Worm (Caenorhabditis elegans) whole organism, L4 larva: Measurements from ENCODE around the gene nlp-51.

Experiments
- D1046.2 ChIP-seq: fragments of 200-800 bp; sonication (Bioruptor generic); IDR thresholded peaks from 2 replicates; pipeline ENCODE4 v1.3.6; 2022; ENCODE audit warnings: missing genetic modification characterization, missing compliant biosample characterization
- F26F4.8 ChIP-seq: fragments of 200-800 bp; sonication (Bioruptor generic); conservative IDR thresholded peaks from 2 replicates; pipeline ENCODE4 v1.3.6; 2022; ENCODE audit warnings: missing genetic modification characterization, missing compliant biosample characterization
- T26A8.4 ChIP-seq: fragments of 200-800 bp; sonication (Bioruptor generic); IDR thresholded peaks from 2 replicates; pipeline ENCODE4 v1.3.6; 2022; ENCODE audit warnings: missing genetic modification characterization, missing compliant biosample characterization
- Y5F2A.4 ChIP-seq: fragments of 200-800 bp; sonication (Bioruptor generic); optimal IDR thresholded peaks from 2 replicates; lab custom pipeline; 2018; ENCODE audit warnings: mild to moderate bottlenecking, missing genetic modification characterization, missing compliant biosample characterization
- ZK546.5 ChIP-seq, 2 experiments: sonication (generic microtip); optimal IDR thresholded peaks; 2 replicates each; lab custom pipeline; 2017; ENCODE audit warnings: missing biosample characterization in 2 of 2, missing genetic modification characterization in 2 of 2
- arid-1 ChIP-seq: fragments of 200-800 bp; sonication (Bioruptor generic); conservative IDR thresholded peaks from 2 replicates; pipeline ENCODE4 v1.3.6; 2022; ENCODE audit warnings: missing genetic modification reagents, missing genetic modification characterization, missing compliant biosample characterization
- attf-4 ChIP-seq: sonication (generic microtip); optimal IDR thresholded peaks from 3 replicates; lab custom pipeline; 2017; ENCODE audit warnings: missing biosample characterization, missing genetic modification characterization
- cey-2 ChIP-seq: sonication (generic microtip); optimal IDR thresholded peaks from 3 replicates; lab custom pipeline; 2017; ENCODE audit warnings: missing genetic modification characterization, mild to moderate bottlenecking, missing compliant biosample characterization, antibody characterized with exemption, borderline replicate concordance; ENCODE audit not compliant: insufficient read depth
- ctbp-1 ChIP-seq: fragments of 200-800 bp; sonication (Bioruptor generic); IDR thresholded peaks from 2 replicates; pipeline ENCODE4 v1.3.6; 2022; ENCODE audit warnings: missing genetic modification reagents, missing genetic modification characterization, missing compliant biosample characterization
- daf-12 ChIP-seq: fragments of 150-350 bp; optimal IDR thresholded peaks from 2 replicates; lab custom pipeline; 2014; ENCODE audit warnings: missing biosample characterization, missing genetic modification reagents, missing genetic modification characterization
- daf-16 ChIP-seq, 3 experiments: sonication (generic microtip); optimal IDR thresholded peaks; 2 replicates each; lab custom pipeline; 2016 to 2017; ENCODE audit warnings: missing genetic modification characterization in 3 of 3, missing genetic modification reagents in 3 of 3, mild to moderate bottlenecking in 2 of 3, missing compliant biosample characterization in 2 of 3, missing biosample characterization in 1 of 3, moderate library complexity in 1 of 3
- daf-19 ChIP-seq: fragments of 200-800 bp; sonication (Bioruptor generic); conservative IDR thresholded peaks from 2 replicates; pipeline ENCODE4 v1.3.6; 2022; ENCODE audit warnings: missing genetic modification characterization, missing compliant biosample characterization
- daf-8 ChIP-seq: fragments of 200-800 bp; sonication (Bioruptor generic); IDR thresholded peaks from 2 replicates; pipeline ENCODE4 v1.3.6; 2022; ENCODE audit warnings: missing genetic modification characterization, missing compliant biosample characterization
- dmd-8 ChIP-seq: fragments of 200-800 bp; sonication (Bioruptor generic); IDR thresholded peaks from 2 replicates; pipeline ENCODE4 v1.3.6; 2022; ENCODE audit warnings: missing genetic modification characterization, missing compliant biosample characterization
- dpl-1 ChIP-seq: fragments of 150-350 bp; optimal IDR thresholded peaks from 2 replicates; lab custom pipeline; 2014; ENCODE audit warnings: missing biosample characterization, missing genetic modification reagents, missing genetic modification characterization
- dve-1 ChIP-seq: sonication (generic microtip); optimal IDR thresholded peaks from 2 replicates; lab custom pipeline; 2017; ENCODE audit warnings: antibody characterized with exemption, mild to moderate bottlenecking, missing genetic modification characterization, missing compliant biosample characterization; ENCODE audit not compliant: insufficient read depth
- fkh-10 ChIP-seq: fragments of 150-350 bp; optimal IDR thresholded peaks from 2 replicates; lab custom pipeline; 2014; ENCODE audit warnings: missing biosample characterization, missing genetic modification reagents, missing genetic modification characterization
- fos-1 ChIP-seq: fragments of 150-350 bp; optimal IDR thresholded peaks from 2 replicates; lab custom pipeline; 2014; ENCODE audit warnings: missing biosample characterization, missing genetic modification characterization
- gei-8 ChIP-seq: fragments of 200-800 bp; sonication (Bioruptor generic); optimal IDR thresholded peaks from 2 replicates; lab custom pipeline; 2018; ENCODE audit warnings: mild to moderate bottlenecking, missing genetic modification characterization, missing compliant biosample characterization
- hif-1 ChIP-seq, 2 experiments: sonication (generic microtip); optimal IDR thresholded peaks; 2 replicates each; lab custom pipeline; 2016 to 2017; ENCODE audit warnings: missing compliant biosample characterization in 2 of 2, missing genetic modification characterization in 2 of 2, missing genetic modification reagents in 2 of 2, missing genotype in 2 of 2, mild to moderate bottlenecking in 1 of 2
- hlh-11 ChIP-seq: fragments of 200-800 bp; sonication (Bioruptor generic); optimal IDR thresholded peaks from 2 replicates; lab custom pipeline; 2018; ENCODE audit warnings: mild to moderate bottlenecking, missing genetic modification characterization, missing compliant biosample characterization
- hmg-1.1 ChIP-seq: fragments of 200-800 bp; sonication (Bioruptor generic); IDR thresholded peaks from 2 replicates; pipeline ENCODE4 v1.3.6; 2022; ENCODE audit warnings: missing genetic modification reagents, missing genetic modification characterization, missing compliant biosample characterization
- jun-1 ChIP-seq: fragments of 150-350 bp; optimal IDR thresholded peaks from 2 replicates; lab custom pipeline; 2014; ENCODE audit warnings: missing biosample characterization, missing genetic modification reagents, missing genetic modification characterization
- lin-13 ChIP-seq: fragments of 150-350 bp; optimal IDR thresholded peaks from 2 replicates; lab custom pipeline; 2014; ENCODE audit warnings: missing biosample characterization, missing genetic modification reagents, missing genetic modification characterization
- lin-15B ChIP-seq: fragments of 150-350 bp; sonication (generic microtip); optimal IDR thresholded peaks from 3 replicates; lab custom pipeline; 2014; ENCODE audit warnings: missing biosample characterization, missing genetic modification characterization
- lin-38 ChIP-seq: fragments of 200-800 bp; sonication (Bioruptor generic); IDR thresholded peaks from 2 replicates; pipeline ENCODE4 v1.3.6; 2022; ENCODE audit warnings: missing genetic modification reagents, missing genetic modification characterization, missing compliant biosample characterization
- lsy-2 ChIP-seq, 2 experiments: fragments of 150-350 bp in 1 of 2; sonication (generic microtip) in 1 of 2; optimal IDR thresholded peaks; 2 replicates each; lab custom pipeline; 2014 to 2017; ENCODE audit warnings: missing biosample characterization in 2 of 2, missing genetic modification characterization in 2 of 2
- mdt-29 ChIP-seq: fragments of 200-800 bp; sonication (Bioruptor generic); IDR thresholded peaks from 2 replicates; pipeline ENCODE4 v1.3.6; 2022; ENCODE audit warnings: missing genetic modification reagents, missing genetic modification characterization, missing compliant biosample characterization
- mep-1 ChIP-seq: fragments of 150-350 bp; sonication (generic microtip); optimal IDR thresholded peaks from 3 replicates; lab custom pipeline; 2014; ENCODE audit warnings: missing biosample characterization, missing genetic modification characterization
- mes-2 ChIP-seq: sonication (generic microtip); optimal IDR thresholded peaks from 2 replicates; lab custom pipeline; 2016; ENCODE audit warnings: missing genotype, mild to moderate bottlenecking, missing genetic modification characterization, missing compliant biosample characterization; ENCODE audit not compliant: poor library complexity, severe bottlenecking
- nhr-102 ChIP-seq: sonication (generic microtip); optimal IDR thresholded peaks from 2 replicates; lab custom pipeline; 2016; ENCODE audit warnings: mild to moderate bottlenecking, missing genetic modification characterization, moderate library complexity, missing compliant biosample characterization
- nhr-25 ChIP-seq: sonication (generic microtip); optimal IDR thresholded peaks from 2 replicates; lab custom pipeline; 2017; ENCODE audit warnings: missing genetic modification characterization, mild to moderate bottlenecking, missing compliant biosample characterization, antibody characterized with exemption, moderate library complexity, borderline replicate concordance; ENCODE audit not compliant: insufficient read depth
- nhr-28 ChIP-seq: fragments of 150-350 bp; optimal IDR thresholded peaks from 2 replicates; lab custom pipeline; 2014; ENCODE audit warnings: missing biosample characterization, missing genetic modification characterization
- nhr-42 ChIP-seq: fragments of 200-800 bp; sonication (Bioruptor generic); IDR thresholded peaks from 2 replicates; pipeline ENCODE4 v1.3.6; 2022; ENCODE audit warnings: missing genetic modification characterization, missing compliant biosample characterization
- nhr-76 ChIP-seq: fragments of 150-350 bp; optimal IDR thresholded peaks from 2 replicates; lab custom pipeline; 2014; ENCODE audit warnings: missing biosample characterization, missing genetic modification characterization
- nhr-77 ChIP-seq: fragments of 150-350 bp; optimal IDR thresholded peaks from 2 replicates; lab custom pipeline; 2014; ENCODE audit warnings: missing biosample characterization, missing genetic modification characterization
- pha-4 ChIP-seq, 2 experiments: fragments of 150-350 bp in 1 of 2; fragments of 200-800 bp in 1 of 2; sonication (Bioruptor generic) in 1 of 2; IDR thresholded peaks in 1 of 2; optimal IDR thresholded peaks in 1 of 2; 2 replicates each; pipeline versions ENCODE4 v1.3.6 to Lab custom; 2014 to 2022; ENCODE audit warnings: missing genetic modification characterization in 2 of 2, missing genetic modification reagents in 2 of 2, missing biosample characterization in 1 of 2, missing compliant biosample characterization in 1 of 2
- pqm-1 ChIP-seq: sonication (generic microtip); optimal IDR thresholded peaks from 2 replicates; lab custom pipeline; 2017; ENCODE audit warnings: missing biosample characterization, missing genetic modification characterization
- rbr-2 ChIP-seq: sonication (generic microtip); optimal IDR thresholded peaks from 2 replicates; lab custom pipeline; 2016; ENCODE audit warnings: missing genotype, missing genetic modification characterization, missing compliant biosample characterization
- sdz-12 ChIP-seq: fragments of 200-800 bp; sonication (Bioruptor generic); optimal IDR thresholded peaks from 2 replicates; lab custom pipeline; 2018; ENCODE audit warnings: mild to moderate bottlenecking, missing genetic modification characterization, missing compliant biosample characterization
- set-16 ChIP-seq: fragments of 200-800 bp; sonication (Bioruptor generic); IDR thresholded peaks from 2 replicates; pipeline ENCODE4 v1.3.6; 2022; ENCODE audit warnings: missing genetic modification reagents, missing genetic modification characterization, missing compliant biosample characterization
- snpc-1.2 ChIP-seq: fragments of 200-800 bp; sonication (Bioruptor generic); IDR thresholded peaks from 2 replicates; pipeline ENCODE4 v1.3.6; 2022; ENCODE audit warnings: missing genetic modification reagents, missing genetic modification characterization, missing compliant biosample characterization
- snpc-4 ChIP-seq: fragments of 150-350 bp; optimal IDR thresholded peaks from 2 replicates; lab custom pipeline; 2014; ENCODE audit warnings: missing biosample characterization, missing genetic modification characterization
- spr-3 ChIP-seq: fragments of 200-800 bp; sonication (Bioruptor generic); optimal IDR thresholded peaks from 2 replicates; lab custom pipeline; 2018; ENCODE audit warnings: mild to moderate bottlenecking, missing genetic modification characterization, missing compliant biosample characterization
- unc-62 ChIP-seq, 3 experiments: fragments of 150-350 bp in 1 of 3; sonication (generic microtip); optimal IDR thresholded peaks in 2 of 3; peaks in 1 of 3; 1 replicate in 1 of 3; 2 replicates in 2 of 3; lab custom pipeline; 2014 to 2017; ENCODE audit warnings: missing biosample characterization in 3 of 3, missing genetic modification characterization in 3 of 3, missing genetic modification reagents in 3 of 3, missing genotype in 1 of 3
- zfp-2 ChIP-seq: sonication (generic microtip); optimal IDR thresholded peaks from 2 replicates; lab custom pipeline; 2016; ENCODE audit warnings: mild to moderate bottlenecking, missing genetic modification characterization, missing compliant biosample characterization

Gene nlp-51

ce11 chrII:11297217-11297738 lies 22.2 kb downstream of the nlp-51 start, which contains the start of gene saps-1 (continued):
- no peak for TF ChIP-seq spr-3 (GFP tag; lab: Kevin White, UChicago)

ce11 chrII:11293433-11293832 lies 26.1 kb downstream of the nlp-51 start, which contains the start of gene C47G2.4:
Gene C47G2.4, minus strand, starts transcription at chrII:11293606.
- TF ChIP-seq ctbp-1 (GFP tag; lab: Robert Waterston, UW): no peak
- TF ChIP-seq pha-4 (GFP tag; IDR thresholded peaks at IDR 0.05; lab: Robert Waterston, UW): no peak
- TF ChIP-seq pha-4 (tag; optimal IDR thresholded peaks at IDR 0.05; lab: Kevin White, UChicago): no peak
- TF ChIP-seq arid-1 (GFP tag; lab: Robert Waterston, UW): no peak
- peak; percentile 41 for TF ChIP-seq lin-13 (GFP tag; lab: Kevin White, UChicago)
- no peak for TF ChIP-seq sdz-12 (GFP tag; lab: Kevin White, UChicago)
- TF ChIP-seq lin-38: peak; percentile 96
- no peak for TF ChIP-seq ZK546.5 (tag; optimal IDR thresholded peaks at IDR 0.05; lab: Kevin White, UChicago)
- no peak for TF ChIP-seq lin-15B
- TF ChIP-seq snpc-4 (tag; lab: Kevin White, UChicago): no peak
- TF ChIP-seq cey-2 (tag; lab: Kevin White, UChicago): no peak
- no peak for TF ChIP-seq attf-4
- TF ChIP-seq dmd-8 (GFP tag; lab: Robert Waterston, UW): no peak
- TF ChIP-seq fos-1: no peak
- no peak for TF ChIP-seq F26F4.8 (GFP tag; lab: Robert Waterston, UW)
- no peak for TF ChIP-seq jun-1 (tag; lab: Kevin White, UChicago)
- TF ChIP-seq fkh-10 (GFP tag; lab: Kevin White, UChicago): peak; percentile 40
- peak; percentile 66 for TF ChIP-seq dpl-1 (GFP tag; lab: Kevin White, UChicago)
- no peak for TF ChIP-seq daf-12
- no peak for TF ChIP-seq set-16 (GFP tag; lab: Robert Waterston, UW)
- no peak for TF ChIP-seq D1046.2
- TF ChIP-seq snpc-1.2 (GFP tag; lab: Robert Waterston, UW): no peak
- no peak for TF ChIP-seq unc-62 (GFP tag; optimal IDR thresholded peaks at IDR 0.05 in 1 of 2; lab: Kevin White, UChicago)
- TF ChIP-seq unc-62 (tag; optimal IDR thresholded peaks at IDR 0.05; lab: Kevin White, UChicago): no peak
- TF ChIP-seq T26A8.4 (GFP tag; lab: Robert Waterston, UW): peak; percentile 51; the same call in 1 of the 2 replicates
- TF ChIP-seq mdt-29 (GFP tag; lab: Robert Waterston, UW): no peak
- peak; percentile 57 for TF ChIP-seq rbr-2 (tag; lab: Kevin White, UChicago)
- TF ChIP-seq hif-1 (tag; optimal IDR thresholded peaks at IDR 0.05; lab: Kevin White, UChicago): peak in 1 of 2 experiments; percentile 56
- no peak for TF ChIP-seq hmg-1.1 (GFP tag; lab: Robert Waterston, UW)
- TF ChIP-seq zfp-2 (tag; lab: Kevin White, UChicago): no peak
- no peak for TF ChIP-seq pqm-1 (tag; lab: Kevin White, UChicago)
- TF ChIP-seq nhr-25: no peak
- TF ChIP-seq dve-1 (tag; lab: Kevin White, UChicago): peak; percentile 64
- peak; percentile 94 for TF ChIP-seq mes-2
- no peak for TF ChIP-seq nhr-77 (tag; lab: Kevin White, UChicago)
- no peak for TF ChIP-seq gei-8 (GFP tag; lab: Kevin White, UChicago)
- TF ChIP-seq mep-1 (tag; lab: Kevin White, UChicago): peak; percentile 54
- TF ChIP-seq Y5F2A.4 (GFP tag; lab: Kevin White, UChicago): no peak
- 0 out of 2 replicates have a peak, but pooled peaks have one; percentile 11 for TF ChIP-seq nhr-42 (GFP tag; lab: Robert Waterston, UW)
- peak in 1 of 2 experiments; percentile 76 for TF ChIP-seq lsy-2 (tag; optimal IDR thresholded peaks at IDR 0.05; lab: Kevin White, UChicago)
- no peak for TF ChIP-seq daf-19 (GFP tag; lab: Robert Waterston, UW)
- TF ChIP-seq daf-8 (GFP tag; lab: Robert Waterston, UW): no peak
- TF ChIP-seq hlh-11 (tag; lab: Kevin White, UChicago): peak; percentile 33
- TF ChIP-seq nhr-76 (tag; lab: Kevin White, UChicago): no peak
- TF ChIP-seq nhr-28: peak; percentile 42
- no peak for TF ChIP-seq spr-3 (GFP tag; lab: Kevin White, UChicago)
- no peak for TF ChIP-seq nhr-102 (tag; lab: Kevin White, UChicago)
- no peak for TF ChIP-seq daf-16 (GFP tag; optimal IDR thresholded peaks at IDR 0.05; lab: Kevin White, UChicago)
- peak; percentile 46 for TF ChIP-seq daf-16 (tag; optimal IDR thresholded peaks at IDR 0.05; lab: Kevin White, UChicago)
